Worm (Caenorhabditis elegans) whole organism, L3 larva: ENCODE measurements around the gene cup-16.
A peak's percentile ranks its signal among the peaks of the same experiment; 100 is the strongest.

Experiments
- aly-2 ChIP-seq: fragments of 150-350 bp; optimal IDR thresholded peaks from 2 replicates; lab custom pipeline; 2014; ENCODE audit warnings: missing biosample characterization, missing genetic modification characterization
- ama-1 ChIP-seq: fragments of 150-350 bp; optimal IDR thresholded peaks from 2 replicates; lab custom pipeline; 2018
- egl-27 ChIP-seq: sonication (generic microtip); optimal IDR thresholded peaks from 4 replicates; lab custom pipeline; 2017; ENCODE audit warnings: missing biosample characterization, missing genetic modification reagents, missing genetic modification characterization
- hmg-11 ChIP-seq: sonication (generic microtip); optimal IDR thresholded peaks from 2 replicates; lab custom pipeline; 2016; ENCODE audit warnings: missing genetic modification characterization, missing compliant biosample characterization
- mdl-1 ChIP-seq: fragments of 150-350 bp; optimal IDR thresholded peaks from 2 replicates; lab custom pipeline; 2014; ENCODE audit warnings: missing biosample characterization, missing genetic modification characterization
- nhr-237 ChIP-seq: fragments of 150-350 bp; optimal IDR thresholded peaks from 2 replicates; lab custom pipeline; 2014; ENCODE audit warnings: missing biosample characterization, missing genetic modification characterization
- nhr-76 ChIP-seq: fragments of 150-350 bp; sonication (generic microtip); optimal IDR thresholded peaks from 5 replicates; lab custom pipeline; 2014; ENCODE audit warnings: missing biosample characterization, missing genetic modification characterization

- TF ChIP-seq nhr-237 (tag; lab: Kevin White, UChicago): no peak
- no peak for TF ChIP-seq hmg-11 (tag; lab: Kevin White, UChicago)
- TF ChIP-seq mdl-1 (tag; lab: Kevin White, UChicago): peak; percentile 14
- peak; percentile 96 for TF ChIP-seq ama-1 (lab: Kevin White, UChicago)
- no peak for TF ChIP-seq egl-27 (tag; lab: Kevin White, UChicago)
- no peak for TF ChIP-seq nhr-76 (tag; lab: Kevin White, UChicago)
- TF ChIP-seq aly-2 (tag; lab: Kevin White, UChicago): no peak
Measured at ce11 chrII:8744555-8745448, 37.8 kb downstream of the cup-16 start.
